Fruit fly (Drosophila melanogaster): ENCODE data around the gene Tsp66E.
A peak's percentile ranks its signal among the peaks of the same experiment; 100 is the strongest.

Gene Tsp66E

DNA sequence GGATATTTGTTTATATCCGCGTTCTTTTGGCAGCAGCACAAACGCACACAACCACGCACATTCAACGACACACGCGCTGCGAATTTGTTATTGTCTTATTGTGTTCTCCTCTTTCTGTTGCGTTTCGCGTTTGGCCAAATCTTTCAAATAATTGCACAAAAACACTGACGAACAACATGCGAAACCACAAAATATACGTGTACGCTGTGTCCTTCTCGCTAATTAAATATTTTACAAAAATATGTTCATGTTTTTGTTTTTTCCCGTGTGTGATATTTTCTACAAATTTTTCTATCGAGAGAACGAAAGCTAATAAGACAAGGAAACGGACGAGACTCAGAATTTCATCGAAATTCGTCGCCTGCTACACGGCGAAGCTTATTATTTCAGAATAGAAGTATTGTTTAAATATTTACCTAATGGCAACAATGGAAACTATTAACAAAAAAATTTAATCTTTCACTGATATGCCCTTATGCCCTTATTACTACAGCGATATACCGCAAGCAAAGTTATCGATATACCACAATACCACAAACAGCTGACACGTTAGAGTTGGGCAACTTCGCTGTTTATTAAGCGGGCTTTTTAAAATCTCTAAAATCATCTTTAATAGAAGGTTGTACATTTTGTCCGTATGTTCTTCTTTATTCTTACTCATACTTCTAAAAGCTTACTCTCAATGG is 41.8 kb downstream of the Tsp66E start, which contains the start of the genes CG43783 and orb2 (continued):
- TF ChIP-seq CG2120 (GFP tag; optimal IDR thresholded peaks at IDR 0.05) (no peak), CG14965 (GFP tag; optimal IDR thresholded peaks at IDR 0.05; ENCODE audit: borderline replicate concordance) (no peak), z (GFP tag; IDR thresholded peaks at IDR 0.05) (no peak), CG17359 (tag; optimal IDR thresholded peaks at IDR 0.05) (no peak), CG13624 (GFP tag; optimal IDR thresholded peaks at IDR 0.05) (no peak), hth (optimal IDR thresholded peaks at IDR 0.05) (no peak), hkb (optimal IDR thresholded peaks at IDR 0.05) (no peak), hkb (GFP tag; IDR thresholded peaks at IDR 0.05) (no peak), onecut (GFP tag; IDR thresholded peaks at IDR 0.05) (no peak), ham (GFP tag; IDR thresholded peaks at IDR 0.05) (no peak), CG11695 (GFP tag; IDR thresholded peaks at IDR 0.05) (no peak), wek (GFP tag; optimal IDR thresholded peaks at IDR 0.05) (peak; percentile 63), seq (GFP tag; IDR thresholded peaks at IDR 0.05) (no peak), sug (tag; optimal IDR thresholded peaks at IDR 0.05) (no peak), bigmax (GFP tag; optimal IDR thresholded peaks at IDR 0.05) (no peak), Lpt (GFP tag; optimal IDR thresholded peaks at IDR 0.05) (no peak), pros (GFP tag; optimal IDR thresholded peaks at IDR 0.05) (no peak), CG12071 (GFP tag; optimal IDR thresholded peaks at IDR 0.05) (no peak), Atf-2 (GFP tag; optimal IDR thresholded peaks at IDR 0.05) (no peak), gem (tag; optimal IDR thresholded peaks at IDR 0.05) (no peak), sisA (GFP tag; IDR thresholded peaks at IDR 0.05) (no peak), ewg (GFP tag; optimal IDR thresholded peaks at IDR 0.05) (no peak), CG8924 (tag; optimal IDR thresholded peaks at IDR 0.05) (no peak), row (GFP tag; IDR thresholded peaks at IDR 0.05) (no peak), CG7357 (GFP tag; IDR thresholded peaks at IDR 0.05) (no peak), scrt (GFP tag; optimal IDR thresholded peaks at IDR 0.05) (no peak), CG13424 (tag; optimal IDR thresholded peaks at IDR 0.05) (no peak), vfl (GFP tag; optimal IDR thresholded peaks at IDR 0.05) (no peak)

DNA sequence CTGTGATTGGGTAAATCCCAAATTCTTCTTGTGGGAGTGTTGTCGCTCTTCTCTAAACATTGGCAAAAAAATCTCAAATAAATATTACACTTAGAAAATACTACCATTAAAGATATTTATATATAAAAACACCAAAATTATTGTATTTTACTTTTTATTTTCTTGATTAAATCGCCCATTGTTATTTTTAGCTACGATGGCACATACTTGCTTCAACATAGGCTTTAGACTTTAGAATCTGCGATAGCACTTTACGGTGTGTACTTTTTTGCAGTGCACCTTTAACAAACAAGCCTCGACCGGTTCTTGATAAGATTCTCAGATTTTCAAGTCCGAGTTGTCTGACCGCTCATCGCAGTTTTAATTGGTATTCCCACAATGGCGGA is 42.3 kb downstream of the Tsp66E start, which contains the start of gene GNBP3:
GNBP3 (plus strand) TSS at position 374 of the 386 bp plus-strand sequence.
- TF ChIP-seq MBD-R2 (GFP tag; IDR thresholded peaks at IDR 0.05) (peak; percentile 17; the same call in 1 of the 2 replicates), Asciz (GFP tag; optimal IDR thresholded peaks at IDR 0.05) (peak; percentile 42), E2f2 (GFP tag; IDR thresholded peaks at IDR 0.05) (0 out of 2 replicates have a peak, but pooled peaks have one; percentile 8), BEAF-32 (GFP tag; optimal IDR thresholded peaks at IDR 0.05) (no peak), al (GFP tag; IDR thresholded peaks at IDR 0.05) (peak; percentile 39), CG7839 (tag; optimal IDR thresholded peaks at IDR 0.05) (peak; percentile 67), peb (GFP tag; IDR thresholded peaks at IDR 0.05) (no peak), CG4328 (GFP tag; optimal IDR thresholded peaks at IDR 0.05) (no peak), pho (GFP tag; optimal IDR thresholded peaks at IDR 0.05) (no peak), CG8089 (GFP tag; optimal IDR thresholded peaks at IDR 0.05) (no peak), ewg (GFP tag; optimal IDR thresholded peaks at IDR 0.05) (no peak), CG4854 (GFP tag; optimal IDR thresholded peaks at IDR 0.05) (peak; percentile 67), CG33213 (GFP tag; optimal IDR thresholded peaks at IDR 0.05) (no peak), Hmx (GFP tag; optimal IDR thresholded peaks at IDR 0.05) (no peak), CG11695 (GFP tag; IDR thresholded peaks at IDR 0.05) (peak; percentile 65; the same call in 2 of the 3 replicates), hth (optimal IDR thresholded peaks at IDR 0.05) (no peak), vnd (GFP tag; IDR thresholded peaks at IDR 0.05; ENCODE audit: partially characterized antibody) (no peak), Ets65A (GFP tag) (peak; percentile 38), ranshi (GFP tag; IDR thresholded peaks at IDR 0.05) (0 out of 2 replicates have a peak, but pooled peaks have one; percentile 32), bab2 (GFP tag; optimal IDR thresholded peaks at IDR 0.05) (peak; percentile 59), Antp (GFP tag; optimal IDR thresholded peaks at IDR 0.05) (no peak), CG6175 (GFP tag; IDR thresholded peaks at IDR 0.05) (no peak), CG10543 (GFP tag; optimal IDR thresholded peaks at IDR 0.05) (peak; percentile 56), twi (tag; optimal IDR thresholded peaks at IDR 0.05) (no peak), eyg (GFP tag; optimal IDR thresholded peaks at IDR 0.05) (no peak), CG32772 (GFP tag; IDR thresholded peaks at IDR 0.05) (0 out of 2 replicates have a peak, but pooled peaks have one; percentile 27), grn (GFP tag; optimal IDR thresholded peaks at IDR 0.05) (no peak)
